Worm (Caenorhabditis elegans): ENCODE results near the gene srh-250.

srh-250 gene

DNA sequence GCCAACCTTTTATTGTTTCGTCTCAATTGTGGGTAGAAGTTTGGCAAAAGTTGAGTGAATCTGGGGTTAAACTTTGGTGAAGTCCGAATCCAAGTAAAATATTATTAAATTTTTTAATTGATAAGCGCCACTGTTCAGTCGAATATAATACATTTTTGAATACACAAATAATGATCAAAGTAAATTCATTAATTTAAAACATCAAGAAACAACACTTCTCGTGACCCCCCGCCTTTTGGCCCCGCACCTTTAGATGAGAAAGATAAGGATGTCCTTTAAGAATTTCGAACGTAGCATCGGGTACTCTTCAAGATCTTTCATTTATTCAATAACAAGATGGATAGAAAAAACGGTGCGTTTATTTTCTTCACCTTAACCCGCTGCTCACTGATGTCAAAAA is 25.8 kb upstream of the srh-250 start, which contains the start of gene nhr-257:
Gene nhr-257, plus strand, starts transcription at position 301 of the 400 bp plus-strand sequence.
- TF ChIP-seq pha-4 (tag; optimal IDR thresholded peaks at IDR 0.05) (no peak), pbrm-1 (GFP tag; IDR thresholded peaks at IDR 0.05) (no peak), hlh-26 (GFP tag; conservative IDR thresholded peaks at IDR 0.05) (no peak), ekl-4 (GFP tag; IDR thresholded peaks at IDR 0.05) (no peak), snpc-1.3 (tag; optimal IDR thresholded peaks at IDR 0.05; ENCODE audit: insufficient read depth) (no peak), snpc-3.4 (tag; optimal IDR thresholded peaks at IDR 0.05) (no peak), nfya-1 (tag; optimal IDR thresholded peaks at IDR 0.05; ENCODE audit: borderline replicate concordance, insufficient read depth) (no peak), mes-4 (tag; optimal IDR thresholded peaks at IDR 0.05) (no peak), ceh-58 (GFP tag; IDR thresholded peaks at IDR 0.05) (no peak), tbx-9 (tag; optimal IDR thresholded peaks at IDR 0.05; ENCODE audit: borderline replicate concordance) (no peak), dpl-1 (GFP tag; optimal IDR thresholded peaks at IDR 0.05) (no peak), ztf-18 (tag; optimal IDR thresholded peaks at IDR 0.05) (no peak), C17E4.6 (GFP tag; IDR thresholded peaks at IDR 0.05) (no peak), nhr-27 (tag; optimal IDR thresholded peaks at IDR 0.05) (no peak), nhr-179 (tag; optimal IDR thresholded peaks at IDR 0.05) (no peak), dox-1 (GFP tag; IDR thresholded peaks at IDR 0.05) (no peak), hsf-1 (GFP tag; IDR thresholded peaks at IDR 0.05) (no peak)

DNA sequence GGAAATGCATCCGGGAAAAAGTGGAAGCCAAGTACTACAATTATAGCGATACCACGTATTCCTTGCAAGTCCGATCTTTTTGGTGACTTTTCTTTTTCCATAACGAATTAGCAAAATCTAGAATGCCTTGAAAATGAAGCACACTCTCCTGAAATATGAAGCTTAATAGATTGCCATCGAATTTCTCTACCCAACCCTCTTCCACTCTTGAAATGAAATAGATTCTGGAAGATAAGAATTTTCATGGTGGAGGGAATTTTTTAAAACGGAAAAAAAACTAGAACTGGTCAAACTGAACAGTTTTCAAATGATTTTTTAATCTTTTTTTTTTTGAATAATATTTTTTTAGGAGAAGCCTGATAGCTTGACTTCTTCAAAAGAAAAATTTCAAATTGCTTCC is 17.6 kb upstream of the srh-250 start, which contains the start of gene oac-11:
Gene oac-11, minus strand, starts transcription at position 101 of the 400 bp plus-strand sequence.
- no peak for TF ChIP-seq lsl-1 (GFP tag; optimal IDR thresholded peaks at IDR 0.05)

DNA sequence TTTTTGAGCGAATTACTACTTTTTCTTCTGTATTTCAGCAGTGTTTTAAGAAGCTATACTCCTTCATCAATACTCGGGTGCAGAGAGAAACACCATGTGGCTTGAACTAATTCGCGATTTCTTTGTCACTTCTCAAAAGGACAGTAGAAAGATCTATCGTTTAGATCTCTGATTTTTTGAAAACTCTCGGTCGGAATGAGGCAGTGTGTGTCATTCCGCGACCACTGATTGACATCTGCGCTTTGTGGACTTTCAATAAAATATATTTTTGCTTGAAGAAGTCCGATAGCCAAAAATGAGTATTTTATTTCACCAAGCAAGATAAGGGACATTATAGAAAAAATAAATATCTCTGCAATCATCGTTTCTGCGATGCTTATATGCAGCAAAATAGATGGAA is 16.4 kb upstream of the srh-250 start:
- TF ChIP-seq nhr-80 (tag; optimal IDR thresholded peaks at IDR 0.05) (no peak), hlh-12 (tag; optimal IDR thresholded peaks at IDR 0.05) (no peak), F23B12.7 (tag; optimal IDR thresholded peaks at IDR 0.05; ENCODE audit: insufficient read depth) (no peak), bed-1 (GFP tag; IDR thresholded peaks at IDR 0.05) (no peak), aptf-3 (GFP tag; IDR thresholded peaks at IDR 0.05) (no peak), D2030.7 (GFP tag; IDR thresholded peaks at IDR 0.05) (no peak), lin-40 (tag; optimal IDR thresholded peaks at IDR 0.05) (no peak), fkh-3 (tag; optimal IDR thresholded peaks at IDR 0.05) (no peak), madf-10 (tag; optimal IDR thresholded peaks at IDR 0.05) (no peak), B0035.1 (tag; optimal IDR thresholded peaks at IDR 0.05) (no peak), snpc-1.3 (tag; optimal IDR thresholded peaks at IDR 0.05; ENCODE audit: insufficient read depth) (no peak), attf-6 (GFP tag; IDR thresholded peaks at IDR 0.05) (no peak), unc-130 (GFP tag; optimal IDR thresholded peaks at IDR 0.05) (no peak), B0261.1 (tag; optimal IDR thresholded peaks at IDR 0.05) (no peak), die-1 (tag; optimal IDR thresholded peaks at IDR 0.05) (no peak), hrde-1 (tag; optimal IDR thresholded peaks at IDR 0.05; ENCODE audit: borderline replicate concordance) (no peak), repo-1 (tag; optimal IDR thresholded peaks at IDR 0.05) (no peak), Y53F4B.3 (GFP tag; IDR thresholded peaks at IDR 0.05) (no peak), F57C9.4 (tag; optimal IDR thresholded peaks at IDR 0.05) (no peak)

DNA sequence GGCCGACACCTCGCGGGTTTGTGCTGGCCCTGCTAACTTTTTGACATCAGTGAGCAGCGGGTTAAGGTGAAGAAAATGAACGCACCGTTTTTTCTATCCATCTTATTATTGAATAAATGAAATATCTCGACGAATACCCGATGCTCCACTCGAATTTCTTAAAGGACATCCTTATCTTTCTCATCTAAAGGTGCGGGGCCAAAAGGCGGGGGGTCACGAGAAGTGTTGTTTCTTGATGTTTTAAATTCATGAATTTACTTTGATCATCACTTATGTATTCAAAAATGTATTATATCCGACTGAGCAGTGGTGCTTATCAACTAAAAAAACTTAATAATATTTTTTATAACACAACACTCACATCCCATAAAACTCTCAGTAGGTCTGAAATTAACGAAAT is 13.8 kb upstream of the srh-250 start, which contains the start of gene nhr-261:
Gene nhr-261, minus strand, starts transcription at position 101 of the 400 bp plus-strand sequence.
- TF ChIP-seq hmg-20 (GFP tag; IDR thresholded peaks at IDR 0.05) = no peak
- TF ChIP-seq attf-5 (GFP tag; optimal IDR thresholded peaks at IDR 0.05) = no peak
- TF ChIP-seq ceh-58 (GFP tag; IDR thresholded peaks at IDR 0.05) = no peak
- no peak for TF ChIP-seq dpl-1 (GFP tag; optimal IDR thresholded peaks at IDR 0.05)
- no peak for TF ChIP-seq lag-1 (GFP tag; IDR thresholded peaks at IDR 0.05)
